Fruit fly (Drosophila melanogaster): ENCODE data around the gene Pdss2.

Gene Pdss2

DNA sequence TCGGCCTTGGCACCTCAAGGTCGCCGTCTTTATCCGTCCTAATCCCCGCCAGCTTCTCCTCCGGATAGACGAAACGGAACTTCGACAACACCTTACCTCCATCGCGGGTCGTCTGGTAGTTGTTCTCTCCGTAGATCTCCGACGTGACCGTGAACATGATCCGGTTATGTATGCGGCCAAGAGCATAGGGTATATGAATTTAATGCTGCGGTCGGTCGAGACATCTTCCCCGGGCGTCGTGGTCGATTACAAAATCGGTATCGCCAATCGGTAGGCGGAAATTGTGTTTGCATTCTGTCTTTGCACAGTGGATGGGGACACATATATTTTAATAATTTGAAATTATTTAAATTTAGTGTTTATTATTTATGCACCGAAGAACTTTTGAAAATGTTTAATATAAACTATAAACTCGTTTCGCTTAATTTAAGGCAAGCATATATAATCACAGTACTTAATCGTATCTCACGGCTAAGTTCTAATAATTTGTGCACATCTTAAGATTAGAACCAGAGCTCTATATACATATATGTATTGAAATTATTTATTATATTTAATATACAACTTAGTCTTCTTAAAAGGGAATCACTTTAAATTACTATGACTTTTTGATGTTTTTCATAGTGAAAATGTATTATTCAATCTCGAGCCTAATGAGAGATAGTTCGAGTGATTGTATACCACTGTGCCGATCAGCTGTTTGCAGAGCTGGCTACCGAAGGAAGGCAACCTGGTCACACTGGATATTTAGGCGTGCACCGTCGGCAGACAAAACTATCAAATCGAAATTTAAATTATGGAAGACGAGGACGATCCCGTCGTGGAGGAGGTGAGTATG lies 3.6 kb downstream of the Pdss2 start, which contains the start of the genes CG10584 and Polr3E:
TSS of gene CG10584 (minus strand) at position 268 of the 838 bp plus-strand sequence.
TSS of gene Polr3E (plus strand) at position 733 of the 838 bp plus-strand sequence.
- TF ChIP-seq CG17361 (GFP tag; IDR thresholded peaks at IDR 0.05): peak; percentile 99
- no peak for TF ChIP-seq cg (GFP tag; optimal IDR thresholded peaks at IDR 0.05)
- TF ChIP-seq HHEX (GFP tag; optimal IDR thresholded peaks at IDR 0.05): peak; percentile 91
- TF ChIP-seq twi (tag; optimal IDR thresholded peaks at IDR 0.05): peak; percentile 90
- TF ChIP-seq CG14441 (GFP tag; IDR thresholded peaks at IDR 0.05): peak; percentile 75
- TF ChIP-seq sima (GFP tag; optimal IDR thresholded peaks at IDR 0.05): no peak
- peak; percentile 83 for TF ChIP-seq CG8359 (GFP tag; optimal IDR thresholded peaks at IDR 0.05; ENCODE audit: borderline replicate concordance)
- peak; percentile 72; the same call in 1 of the 3 replicates for TF ChIP-seq ken (GFP tag; IDR thresholded peaks at IDR 0.05)
- no peak for TF ChIP-seq CG16779 (GFP tag; IDR thresholded peaks at IDR 0.05)
- no peak for TF ChIP-seq prd (optimal IDR thresholded peaks at IDR 0.05)
- TF ChIP-seq prd (GFP tag; IDR thresholded peaks at IDR 0.05): peak; percentile 87
- peak; percentile 80 for TF ChIP-seq Ets65A (GFP tag)
- TF ChIP-seq CG6689 (GFP tag; IDR thresholded peaks at IDR 0.05): peak; percentile 90
- no peak for TF ChIP-seq usp (GFP tag; optimal IDR thresholded peaks at IDR 0.05)
- peak; percentile 84 for TF ChIP-seq CG18764 (GFP tag; optimal IDR thresholded peaks at IDR 0.05)
- no peak for TF ChIP-seq Sin3A (optimal IDR thresholded peaks at IDR 0.05)
- TF ChIP-seq gem (tag; optimal IDR thresholded peaks at IDR 0.05): peak; percentile 97
- peak; percentile 89 for TF ChIP-seq lmd (GFP tag; IDR thresholded peaks at IDR 0.05)
- peak; percentile 93 for TF ChIP-seq CG12299 (tag; optimal IDR thresholded peaks at IDR 0.05)
- TF ChIP-seq mirr (GFP tag; optimal IDR thresholded peaks at IDR 0.05): peak; percentile 76
- TF ChIP-seq Oaz (GFP tag; IDR thresholded peaks at IDR 0.05): peak; percentile 55
- TF ChIP-seq CkIIα-i1 (GFP tag; IDR thresholded peaks at IDR 0.05): no peak
- TF ChIP-seq Lhr (GFP tag; optimal IDR thresholded peaks at IDR 0.05): peak; percentile 63
- TF ChIP-seq ewg (GFP tag; optimal IDR thresholded peaks at IDR 0.05): peak; percentile 78
- TF ChIP-seq CG10321 (GFP tag; IDR thresholded peaks at IDR 0.05): 0 out of 2 replicates have a peak, but pooled peaks have one; percentile 14
- TF ChIP-seq BtbVII (GFP tag; optimal IDR thresholded peaks at IDR 0.05): peak; percentile 95
- TF ChIP-seq CG8765 (GFP tag; IDR thresholded peaks at IDR 0.05): peak; percentile 62; the same call in 1 of the 2 replicates
- TF ChIP-seq CG7987 (GFP tag; optimal IDR thresholded peaks at IDR 0.05): peak; percentile 71
- TF ChIP-seq CG11723 (GFP tag; optimal IDR thresholded peaks at IDR 0.05): peak; percentile 91
- 0 out of 2 replicates have a peak, but pooled peaks have one; percentile 62 for TF ChIP-seq ara (GFP tag; IDR thresholded peaks at IDR 0.05)
- TF ChIP-seq CG4617 (GFP tag; optimal IDR thresholded peaks at IDR 0.05; ENCODE audit: borderline replicate concordance): peak; percentile 74
- peak; percentile 88 for TF ChIP-seq lbe (GFP tag; optimal IDR thresholded peaks at IDR 0.05)
- peak; percentile 85 for TF ChIP-seq CG4282 (GFP tag; optimal IDR thresholded peaks at IDR 0.05)
- peak; percentile 30 for TF ChIP-seq CG10565 (GFP tag; optimal IDR thresholded peaks at IDR 0.05)
- peak; percentile 80; the same call in 1 of the 2 replicates for TF ChIP-seq sob (GFP tag; IDR thresholded peaks at IDR 0.05)
- TF ChIP-seq Rfx (GFP tag; IDR thresholded peaks at IDR 0.05): peak; percentile 85
- TF ChIP-seq lilli (GFP tag; optimal IDR thresholded peaks at IDR 0.05): peak; percentile 81
- TF ChIP-seq CG10209 (GFP tag; optimal IDR thresholded peaks at IDR 0.05): peak; percentile 95
- peak; percentile 97 for TF ChIP-seq CG12659 (GFP tag; optimal IDR thresholded peaks at IDR 0.05)
- no peak for TF ChIP-seq Gsc (GFP tag; IDR thresholded peaks at IDR 0.05)
- TF ChIP-seq pum (GFP tag; optimal IDR thresholded peaks at IDR 0.05): peak; percentile 39
- peak; percentile 36; the same call in 1 of the 2 replicates for TF ChIP-seq amos (GFP tag; IDR thresholded peaks at IDR 0.05; ENCODE audit: partially characterized antibody)
- TF ChIP-seq nau (GFP tag; optimal IDR thresholded peaks at IDR 0.05): peak; percentile 87
- no peak for TF ChIP-seq yki (optimal IDR thresholded peaks at IDR 0.05)
- TF ChIP-seq hkb (optimal IDR thresholded peaks at IDR 0.05): no peak
- peak; percentile 83 for TF ChIP-seq hkb (GFP tag; IDR thresholded peaks at IDR 0.05)
- TF ChIP-seq CG7745 (tag; optimal IDR thresholded peaks at IDR 0.05): peak; percentile 49
- TF ChIP-seq Ada2b (GFP tag; IDR thresholded peaks at IDR 0.05): peak; percentile 65; the same call in 1 of the 2 replicates
- peak; percentile 57; the same call in 1 of the 2 replicates for TF ChIP-seq E2f2 (GFP tag; IDR thresholded peaks at IDR 0.05)
- TF ChIP-seq fu2 (GFP tag; optimal IDR thresholded peaks at IDR 0.05): peak; percentile 17
